Worm (Caenorhabditis elegans) whole organism, L1 larva: ENCODE data around the gene gpa-3.

Experiments
- C04F5.9 ChIP-seq: sonication (generic microtip); optimal IDR thresholded peaks from 2 replicates; lab custom pipeline; 2016; ENCODE audit warnings: missing genetic modification characterization, missing compliant biosample characterization
- F16B12.6 ChIP-seq: fragments of 150-350 bp; optimal IDR thresholded peaks from 2 replicates; lab custom pipeline; 2014; ENCODE audit warnings: missing biosample characterization, missing genetic modification characterization
- blmp-1 ChIP-seq: fragments of 150-350 bp; optimal IDR thresholded peaks from 2 replicates; lab custom pipeline; 2014; ENCODE audit warnings: missing biosample characterization, missing genetic modification characterization
- ceh-63 ChIP-seq: fragments of 200-800 bp; sonication (Bioruptor generic); optimal IDR thresholded peaks from 2 replicates; lab custom pipeline; 2018; ENCODE audit warnings: mild to moderate bottlenecking, missing genetic modification characterization, missing compliant biosample characterization
- ceh-88 ChIP-seq: fragments of 200-800 bp; sonication (Bioruptor generic); IDR thresholded peaks from 2 replicates; pipeline ENCODE4 v1.3.6; 2022; ENCODE audit warnings: missing genetic modification characterization, missing compliant biosample characterization
- ces-1 ChIP-seq: fragments of 150-350 bp; optimal IDR thresholded peaks from 2 replicates; lab custom pipeline; 2014; ENCODE audit warnings: missing biosample characterization, missing genetic modification reagents, missing genetic modification characterization
- dpl-1 ChIP-seq, 3 experiments: fragments of 150-350 bp in 2 of 3; sonication (generic microtip) in 1 of 3; optimal IDR thresholded peaks; 2 replicates each; lab custom pipeline; 2014 to 2017; ENCODE audit warnings: missing biosample characterization in 3 of 3, missing genetic modification characterization in 3 of 3, missing genetic modification reagents in 3 of 3
- dsc-1 ChIP-seq: sonication (generic microtip); optimal IDR thresholded peaks from 2 replicates; lab custom pipeline; 2016; ENCODE audit warnings: mild to moderate bottlenecking, missing genetic modification characterization, missing compliant biosample characterization
- efl-1 ChIP-seq, 4 experiments: fragments of 150-350 bp; optimal IDR thresholded peaks in 3 of 4; peaks in 1 of 4; 1 replicate in 1 of 4; 2 replicates in 3 of 4; lab custom pipeline; 2014; ENCODE audit warnings: missing biosample characterization in 2 of 4, missing genetic modification characterization in 2 of 4, missing genetic modification reagents in 2 of 4
- egl-13 ChIP-seq: sonication (generic microtip); optimal IDR thresholded peaks from 2 replicates; lab custom pipeline; 2016; ENCODE audit warnings: missing genotype, missing genetic modification reagents, missing genetic modification characterization, missing compliant biosample characterization
- egl-27 ChIP-seq, 2 experiments: fragments of 150-350 bp in 1 of 2; sonication (generic microtip); optimal IDR thresholded peaks; 3 replicates each; lab custom pipeline; 2017 to 2018; ENCODE audit warnings: missing biosample characterization in 2 of 2, missing genetic modification characterization in 2 of 2, missing genetic modification reagents in 2 of 2
- elt-3 ChIP-seq, 6 experiments: fragments of 150-350 bp in 1 of 6; sonication (generic microtip); optimal IDR thresholded peaks; 2 replicates each; lab custom pipeline; 2017 to 2018; ENCODE audit warnings: missing biosample characterization in 6 of 6, missing genetic modification characterization in 6 of 6, inconsistent platforms in 1 of 6
- ets-5 ChIP-seq: fragments of 200-800 bp; sonication (Bioruptor generic); IDR thresholded peaks from 2 replicates; pipeline ENCODE4 v1.3.6; 2022; ENCODE audit warnings: missing genetic modification characterization, missing compliant biosample characterization
- grh-1 ChIP-seq: fragments of 200-800 bp; sonication (Bioruptor generic); IDR thresholded peaks from 2 replicates; pipeline ENCODE4 v1.3.6; 2022; ENCODE audit warnings: missing genetic modification reagents, missing genetic modification characterization, missing compliant biosample characterization
- isw-1 ChIP-seq: fragments of 200-800 bp; sonication (Bioruptor generic); IDR thresholded peaks from 2 replicates; pipeline ENCODE4 v1.3.6; 2022; ENCODE audit warnings: missing genetic modification characterization, missing compliant biosample characterization
- lin-14 ChIP-seq: fragments of 200-800 bp; sonication (Bioruptor generic); optimal IDR thresholded peaks from 2 replicates; lab custom pipeline; 2018; ENCODE audit warnings: mild to moderate bottlenecking, missing genetic modification characterization, moderate library complexity, missing compliant biosample characterization
- lin-39 ChIP-seq: fragments of 150-350 bp; optimal IDR thresholded peaks from 2 replicates; lab custom pipeline; 2014; ENCODE audit warnings: missing biosample characterization, missing genetic modification reagents, missing genetic modification characterization
- lsy-2 ChIP-seq, 2 experiments: fragments of 150-350 bp; optimal IDR thresholded peaks; 2 replicates each; lab custom pipeline; 2014; ENCODE audit warnings: missing biosample characterization in 2 of 2, missing genetic modification characterization in 2 of 2
- mef-2 ChIP-seq: fragments of 150-350 bp; optimal IDR thresholded peaks from 2 replicates; lab custom pipeline; 2014; ENCODE audit warnings: missing biosample characterization, missing genetic modification characterization
- mep-1 ChIP-seq: fragments of 150-350 bp; optimal IDR thresholded peaks from 2 replicates; lab custom pipeline; 2014; ENCODE audit warnings: missing biosample characterization, missing genetic modification characterization
- nhr-19 ChIP-seq: fragments of 200-800 bp; sonication (Bioruptor generic); conservative IDR thresholded peaks from 2 replicates; pipeline ENCODE4 v1.3.6; 2022; ENCODE audit warnings: missing genetic modification characterization, missing compliant biosample characterization
- nhr-28 ChIP-seq: fragments of 150-350 bp; optimal IDR thresholded peaks from 2 replicates; lab custom pipeline; 2014; ENCODE audit warnings: missing biosample characterization, missing genetic modification characterization
- nhr-47 ChIP-seq: sonication (generic microtip); optimal IDR thresholded peaks from 2 replicates; lab custom pipeline; 2016; ENCODE audit warnings: mild to moderate bottlenecking, missing genetic modification characterization, moderate library complexity, missing compliant biosample characterization
- nhr-76 ChIP-seq: sonication (generic microtip); optimal IDR thresholded peaks from 2 replicates; lab custom pipeline; 2017; ENCODE audit warnings: missing biosample characterization, missing genetic modification characterization
- nhr-85 ChIP-seq: sonication (generic microtip); peaks from one replicate; lab custom pipeline; 2016; ENCODE audit warnings: missing genetic modification characterization, inconsistent platforms, missing compliant biosample characterization
- nhr-90 ChIP-seq: sonication (generic microtip); optimal IDR thresholded peaks from 2 replicates; lab custom pipeline; 2016; ENCODE audit warnings: mild to moderate bottlenecking, missing genetic modification characterization, missing compliant biosample characterization; ENCODE audit not compliant: poor library complexity
- pag-3 ChIP-seq: sonication (generic microtip); optimal IDR thresholded peaks from 2 replicates; lab custom pipeline; 2017; ENCODE audit warnings: missing genetic modification characterization, mild to moderate bottlenecking, missing compliant biosample characterization, antibody characterized with exemption, borderline replicate concordance; ENCODE audit not compliant: insufficient read depth
- pax-3 ChIP-seq: fragments of 200-800 bp; sonication (Bioruptor generic); optimal IDR thresholded peaks from 2 replicates; lab custom pipeline; 2018; ENCODE audit warnings: mild to moderate bottlenecking, missing genetic modification characterization, moderate library complexity, missing compliant biosample characterization
- rnt-1 ChIP-seq: sonication (generic microtip); optimal IDR thresholded peaks from 2 replicates; lab custom pipeline; 2016; ENCODE audit warnings: mild to moderate bottlenecking, missing genetic modification characterization, moderate library complexity, missing compliant biosample characterization
- snpc-4 ChIP-seq: fragments of 150-350 bp; optimal IDR thresholded peaks from 2 replicates; lab custom pipeline; 2014; ENCODE audit warnings: missing biosample characterization, missing genetic modification characterization
- snu-23 ChIP-seq: sonication (generic microtip); optimal IDR thresholded peaks from 2 replicates; lab custom pipeline; 2016; ENCODE audit warnings: missing genetic modification characterization, missing compliant biosample characterization
- sox-4 ChIP-seq: sonication (generic microtip); optimal IDR thresholded peaks from 2 replicates; lab custom pipeline; 2016; ENCODE audit warnings: missing genetic modification characterization, missing compliant biosample characterization
- sptf-1 ChIP-seq: fragments of 150-350 bp; optimal IDR thresholded peaks from 2 replicates; lab custom pipeline; 2014; ENCODE audit warnings: missing biosample characterization, missing genetic modification characterization
- swsn-7 ChIP-seq: sonication (generic microtip); optimal IDR thresholded peaks from 2 replicates; lab custom pipeline; 2016; ENCODE audit warnings: missing genetic modification characterization, missing compliant biosample characterization
- tbx-2 ChIP-seq: sonication (generic microtip); optimal IDR thresholded peaks from 2 replicates; lab custom pipeline; 2016; ENCODE audit warnings: missing genetic modification characterization, missing compliant biosample characterization
- tlp-1 ChIP-seq: fragments of 150-350 bp; optimal IDR thresholded peaks from 2 replicates; lab custom pipeline; 2014; ENCODE audit warnings: missing biosample characterization, missing genetic modification characterization
- unc-130 ChIP-seq: fragments of 150-350 bp; optimal IDR thresholded peaks from 2 replicates; lab custom pipeline; 2017; ENCODE audit warnings: missing biosample characterization, missing genetic modification characterization, inconsistent platforms
- unc-62 ChIP-seq: fragments of 150-350 bp; optimal IDR thresholded peaks from 2 replicates; lab custom pipeline; 2014; ENCODE audit warnings: missing biosample characterization, missing genetic modification reagents, missing genetic modification characterization
- xbp-1 ChIP-seq: sonication (generic microtip); optimal IDR thresholded peaks from 2 replicates; lab custom pipeline; 2016; ENCODE audit warnings: missing genetic modification characterization, missing compliant biosample characterization
- ztf-4 ChIP-seq: fragments of 150-350 bp; optimal IDR thresholded peaks from 2 replicates; lab custom pipeline; 2014; ENCODE audit warnings: missing biosample characterization, missing genetic modification characterization

gpa-3 gene

DNA sequence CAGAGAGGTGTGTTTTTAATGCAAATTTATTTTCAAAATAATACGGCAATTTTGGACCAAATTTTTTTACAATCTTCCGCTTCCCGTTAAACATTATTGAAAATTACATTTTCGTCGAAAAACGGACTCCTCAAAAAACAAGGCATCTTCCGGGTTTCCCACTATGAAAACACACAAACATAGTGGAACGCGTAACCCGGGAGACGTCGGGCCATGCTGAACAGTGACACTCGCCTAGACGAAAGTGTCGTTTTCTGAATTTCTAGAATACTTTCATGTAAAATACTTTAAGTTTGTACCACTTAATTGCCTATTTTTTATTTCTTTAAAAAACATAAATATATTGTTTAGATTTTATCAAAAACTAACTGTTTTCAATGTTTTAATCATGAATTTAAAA, 32.4 kb upstream of the gpa-3 start:
- TF ChIP-seq pag-3 (no peak), C04F5.9 (tag; lab: Kevin White, UChicago) (no peak), nhr-85 (tag; lab: Kevin White, UChicago) (peak; percentile 9), grh-1 (GFP tag; lab: Robert Waterston, UW) (0 out of 2 replicates have a peak, but pooled peaks have one; percentile 15), ets-5 (no peak), snu-23 (GFP tag; lab: Kevin White, UChicago) (peak; percentile 22), efl-1 (optimal IDR thresholded peaks at IDR 0.05; lab: Kevin White, UChicago) (peak in 1 of 2 experiments; percentile 25), efl-1 (GFP tag; optimal IDR thresholded peaks at IDR 0.05 in 1 of 2; lab: Kevin White, UChicago) (no peak), elt-3 (tag; optimal IDR thresholded peaks at IDR 0.05; lab: Kevin White, UChicago) (no peak), egl-13 (tag; lab: Kevin White, UChicago) (no peak), snpc-4 (tag; lab: Kevin White, UChicago) (peak; percentile 97), blmp-1 (no peak), nhr-90 (tag; lab: Kevin White, UChicago) (no peak), sox-4 (tag; lab: Kevin White, UChicago) (no peak), nhr-76 (tag; lab: Kevin White, UChicago) (no peak), mep-1 (tag; lab: Kevin White, UChicago) (no peak), nhr-47 (peak; percentile 32), lin-14 (peak; percentile 20), ceh-88 (no peak), mef-2 (no peak), lsy-2 (tag; optimal IDR thresholded peaks at IDR 0.05; lab: Kevin White, UChicago) (no peak), ces-1 (GFP tag; lab: Kevin White, UChicago) (no peak), nhr-19 (GFP tag; lab: Robert Waterston, UW) (peak; percentile 36; the same call in 1 of the 2 replicates), rnt-1 (tag; lab: Kevin White, UChicago) (peak; percentile 47), nhr-28 (tag; lab: Kevin White, UChicago) (no peak)

DNA sequence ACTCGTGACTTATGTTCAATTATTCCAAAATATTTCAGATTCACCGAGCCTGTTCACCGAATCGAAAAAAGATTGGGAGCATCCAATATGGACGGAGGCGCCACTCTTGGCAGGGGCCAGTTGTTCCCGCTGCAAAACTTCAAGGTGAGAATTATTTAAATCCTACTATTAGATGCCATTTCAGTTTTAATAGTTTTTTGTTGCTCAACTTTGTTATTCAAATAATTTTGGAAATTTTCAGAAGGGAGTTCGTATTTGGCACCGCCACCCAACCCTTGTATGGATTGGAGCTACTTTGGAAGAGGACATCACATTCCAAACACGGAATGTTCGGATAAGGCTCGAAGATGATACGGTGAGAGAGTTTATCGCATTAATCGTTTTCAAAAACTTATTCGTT, 26.6 kb upstream of the gpa-3 start, which contains the start of gene hum-2:
hum-2 (plus strand) TSS at position 33 of the 400 bp plus-strand sequence.
- TF ChIP-seq efl-1 (optimal IDR thresholded peaks at IDR 0.05; lab: Kevin White, UChicago) (no peak), efl-1 (GFP tag; optimal IDR thresholded peaks at IDR 0.05 in 1 of 2; lab: Kevin White, UChicago) (peak in 1 of 2 experiments; percentile 45), sptf-1 (tag; lab: Kevin White, UChicago) (no peak)
- TF ChIP-seq, all 84 proteins: peak for 1

DNA sequence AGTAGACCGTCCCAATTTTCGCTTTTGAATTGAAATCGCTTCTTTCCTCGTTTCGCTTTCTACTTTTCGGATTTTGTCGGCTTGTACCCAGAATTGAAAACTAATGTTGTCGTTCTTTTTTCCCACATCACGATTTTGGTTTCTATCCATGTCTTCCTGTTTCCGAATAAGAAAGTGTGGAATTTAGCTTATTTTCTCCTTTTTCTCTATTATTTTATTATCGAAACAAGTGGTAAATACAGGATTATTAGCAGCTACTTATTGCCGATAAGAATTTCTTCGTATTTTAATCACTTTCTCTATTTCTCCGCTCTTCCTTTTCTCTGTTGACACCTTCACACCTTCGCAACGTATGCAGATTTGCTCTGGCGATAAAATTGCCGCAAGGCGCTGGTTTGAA, 25.4 kb upstream of the gpa-3 start:
- no peak for TF ChIP-seq xbp-1 (tag; lab: Kevin White, UChicago)
- TF ChIP-seq pax-3 = no peak
- no peak for TF ChIP-seq tbx-2 (tag; lab: Kevin White, UChicago)
- no peak for TF ChIP-seq unc-130 (tag; lab: Kevin White, UChicago)
- TF ChIP-seq isw-1 = no peak
- TF ChIP-seq efl-1 (optimal IDR thresholded peaks at IDR 0.05; lab: Kevin White, UChicago) = no peak
- peak in 1 of 2 experiments; percentile 62 for TF ChIP-seq efl-1 (GFP tag; optimal IDR thresholded peaks at IDR 0.05 in 1 of 2; lab: Kevin White, UChicago)
- TF ChIP-seq ces-1 (GFP tag; lab: Kevin White, UChicago) = no peak
- TF ChIP-seq ztf-4 (tag; lab: Kevin White, UChicago) = no peak
- no peak for TF ChIP-seq dsc-1 (tag; lab: Kevin White, UChicago)
- no peak for TF ChIP-seq unc-62 (GFP tag; lab: Kevin White, UChicago)
- no peak for TF ChIP-seq lin-39 (tag; lab: Kevin White, UChicago)
- peak; percentile 25 for TF ChIP-seq blmp-1
- no peak for TF ChIP-seq tlp-1 (tag; lab: Kevin White, UChicago)
- TF ChIP-seq, all 84 proteins: peak for 2

DNA sequence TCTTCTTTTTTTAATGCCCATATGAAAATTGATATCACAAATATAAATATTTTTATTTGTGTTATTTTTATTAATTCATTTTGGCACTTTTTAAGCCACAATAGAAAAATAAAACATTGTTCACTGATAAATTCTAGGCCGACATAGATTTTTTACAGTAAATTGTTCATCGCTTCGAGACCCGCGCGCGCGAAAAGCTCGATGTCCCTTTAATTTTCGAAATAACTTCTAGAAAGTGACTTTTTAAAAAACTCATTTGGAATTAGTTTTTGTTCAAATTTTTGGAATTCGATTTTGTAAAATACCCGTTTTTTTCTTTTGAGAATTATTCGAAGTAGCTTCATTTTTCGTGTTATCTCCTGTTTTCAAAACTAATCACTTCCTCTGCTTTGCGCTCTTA, 24.8 kb upstream of the gpa-3 start:
- TF ChIP-seq nhr-19 (GFP tag; lab: Robert Waterston, UW) (no peak), ceh-63 (GFP tag; lab: Kevin White, UChicago) (no peak), dpl-1 (GFP tag; optimal IDR thresholded peaks at IDR 0.05; lab: Kevin White, UChicago) (no peak), blmp-1 (no peak), pag-3 (no peak), egl-27 (tag; optimal IDR thresholded peaks at IDR 0.05; lab: Kevin White, UChicago) (no peak), F16B12.6 (tag; lab: Kevin White, UChicago) (no peak), swsn-7 (tag; lab: Kevin White, UChicago) (no peak), egl-13 (tag; lab: Kevin White, UChicago) (no peak), mef-2 (no peak), sox-4 (tag; lab: Kevin White, UChicago) (no peak)
